Worm (Caenorhabditis elegans): ENCODE measurements around the gene F53F4.12.

DNA sequence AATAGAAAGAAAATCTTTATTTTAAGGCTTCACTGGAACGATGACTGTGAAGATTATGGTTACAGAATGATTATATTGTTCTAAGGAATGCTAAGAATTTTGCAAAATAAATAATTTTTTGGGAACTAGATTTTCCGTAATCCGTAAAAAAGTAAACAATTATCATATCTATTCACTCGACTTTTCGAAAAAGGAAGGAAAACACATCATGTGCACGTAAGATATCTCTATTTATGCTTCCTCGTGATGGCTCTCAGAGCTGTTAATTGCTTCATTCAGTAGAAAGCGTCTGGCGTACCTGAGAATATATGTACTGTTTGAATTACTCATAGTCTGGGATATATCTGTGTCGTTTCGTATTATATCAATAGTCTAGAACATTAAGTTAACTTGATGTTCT, 6.1 kb upstream of the F53F4.12 start, which contains the start of gene srd-11:
- TF ChIP-seq elt-3 (tag; optimal IDR thresholded peaks at IDR 0.05): no peak
- no peak for TF ChIP-seq nhr-25 (tag; optimal IDR thresholded peaks at IDR 0.05)
- TF ChIP-seq lin-13 (GFP tag; optimal IDR thresholded peaks at IDR 0.05): no peak
- TF ChIP-seq nhr-6 (tag; optimal IDR thresholded peaks at IDR 0.05): no peak

Data from whole organism, L2 larva.